Worm (Caenorhabditis elegans): ENCODE measurements around the gene nhr-190.

The nhr-190 gene

DNA sequence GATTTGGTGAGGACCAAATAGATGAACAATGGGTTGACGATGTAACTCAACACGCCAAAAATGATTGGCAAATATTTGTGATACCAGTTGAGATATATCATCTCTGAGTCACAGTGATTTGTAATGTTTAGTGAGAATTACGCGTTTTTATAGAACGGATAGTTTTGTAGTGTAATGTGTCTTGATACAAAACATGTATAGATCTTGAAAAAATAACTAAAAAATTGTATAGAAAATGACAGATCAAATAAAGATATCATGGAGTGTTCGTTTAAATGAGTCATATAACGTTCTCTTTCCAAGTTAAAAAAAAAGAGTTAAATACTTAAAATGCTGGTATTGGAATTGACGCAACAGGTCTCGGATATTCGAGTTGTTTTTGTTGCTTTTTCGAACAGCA is 11.7 kb upstream of the nhr-190 start, which contains the start of gene srj-6:
Gene srj-6 (minus strand): TSS at position 101 of the 400 bp plus-strand sequence.
- no peak for TF ChIP-seq nhr-76 (tag; optimal IDR thresholded peaks at IDR 0.05)
- no peak for TF ChIP-seq set-16 (GFP tag; IDR thresholded peaks at IDR 0.05)
- no peak for TF ChIP-seq lin-15B (tag; optimal IDR thresholded peaks at IDR 0.05)
- TF ChIP-seq dmd-9 (GFP tag; IDR thresholded peaks at IDR 0.05): no peak
- TF ChIP-seq tra-1 (GFP tag; IDR thresholded peaks at IDR 0.05): no peak
- no peak for TF ChIP-seq ZK337.2 (GFP tag; IDR thresholded peaks at IDR 0.05)
- no peak for TF ChIP-seq hlh-11 (tag; optimal IDR thresholded peaks at IDR 0.05)
- TF ChIP-seq zag-1 (tag; optimal IDR thresholded peaks at IDR 0.05): no peak
- TF ChIP-seq nhr-102 (tag; optimal IDR thresholded peaks at IDR 0.05): no peak
- TF ChIP-seq lir-3 (tag; optimal IDR thresholded peaks at IDR 0.05): no peak
- TF ChIP-seq daf-16 (GFP tag; optimal IDR thresholded peaks at IDR 0.05): no peak
- TF ChIP-seq daf-16 (tag; optimal IDR thresholded peaks at IDR 0.05): no peak

ce11 chrV:652940-653339 is 10.2 kb upstream of the nhr-190 start, which contains the start of gene srj-5:
Gene srj-5 (minus strand): TSS chrV:653040.
- TF ChIP-seq mxl-3 (GFP tag; optimal IDR thresholded peaks at IDR 0.05) (no peak), ces-1 (GFP tag; optimal IDR thresholded peaks at IDR 0.05) (no peak), ceh-82 (tag; optimal IDR thresholded peaks at IDR 0.05) (no peak), snpc-1.2 (GFP tag; IDR thresholded peaks at IDR 0.05) (no peak), ztf-11 (tag; optimal IDR thresholded peaks at IDR 0.05) (no peak), unc-130 (GFP tag; optimal IDR thresholded peaks at IDR 0.05) (no peak), lin-13 (GFP tag; optimal IDR thresholded peaks at IDR 0.05) (no peak), F37D6.2 (tag; optimal IDR thresholded peaks at IDR 0.05) (no peak), daf-8 (GFP tag; IDR thresholded peaks at IDR 0.05) (no peak)

- TF ChIP-seq zag-1 (tag; optimal IDR thresholded peaks at IDR 0.05) (no peak), ceh-44 (GFP tag; IDR thresholded peaks at IDR 0.05) (no peak), F26F4.8 (GFP tag; conservative IDR thresholded peaks at IDR 0.05) (no peak), skn-1 (tag; optimal IDR thresholded peaks at IDR 0.05) (no peak), dmd-6 (GFP tag; IDR thresholded peaks at IDR 0.05) (no peak)
These were observed 4.2 kb upstream of the nhr-190 start, which contains the start of gene ugt-42 for ce11 chrV:646888-647287. Gene ugt-42 (plus strand): TSS chrV:647188.

DNA sequence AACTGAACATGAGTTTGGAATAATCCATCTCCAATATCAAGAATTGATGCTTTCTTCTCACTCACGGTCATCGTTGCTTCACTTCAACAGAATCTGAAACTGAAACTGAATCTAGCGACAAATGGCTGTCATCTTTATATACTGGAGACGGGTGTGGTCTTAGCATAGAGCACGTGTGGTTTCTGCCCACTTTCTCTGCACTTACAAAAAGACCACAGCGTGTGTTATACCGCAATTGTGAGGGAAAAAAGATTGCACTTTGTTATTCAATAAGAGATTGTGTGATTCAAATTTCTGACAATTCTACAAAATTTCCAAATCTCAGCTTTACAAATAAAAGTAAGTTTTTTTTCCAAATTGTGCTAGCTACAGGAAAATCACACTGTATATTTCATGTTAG is 3.4 kb upstream of the nhr-190 start, which contains the start of gene F48G7.12:
Gene F48G7.12 (minus strand): TSS at position 101 of the 400 bp plus-strand sequence.
- TF ChIP-seq daf-8 (GFP tag; IDR thresholded peaks at IDR 0.05): no peak
- TF ChIP-seq spr-3 (GFP tag; optimal IDR thresholded peaks at IDR 0.05): no peak
- TF ChIP-seq ceh-32 (tag; optimal IDR thresholded peaks at IDR 0.05; ENCODE audit: poor library complexity): no peak
- no peak for TF ChIP-seq aly-2 (tag; optimal IDR thresholded peaks at IDR 0.05)
- no peak for TF ChIP-seq arid-1 (GFP tag; conservative IDR thresholded peaks at IDR 0.05)
- no peak for TF ChIP-seq snpc-4 (tag; optimal IDR thresholded peaks at IDR 0.05)
- TF ChIP-seq T20F7.1 (GFP tag; optimal IDR thresholded peaks at IDR 0.05): no peak
- no peak for TF ChIP-seq D1046.2 (GFP tag; IDR thresholded peaks at IDR 0.05)
- TF ChIP-seq lir-3 (tag; optimal IDR thresholded peaks at IDR 0.05): no peak
- no peak for TF ChIP-seq lin-29 (GFP tag; IDR thresholded peaks at IDR 0.05)
- TF ChIP-seq lin-1 (GFP tag; IDR thresholded peaks at IDR 0.05): no peak
- TF ChIP-seq hlh-30 (tag; optimal IDR thresholded peaks at IDR 0.05; ENCODE audit: insufficient read depth): no peak
- no peak for TF ChIP-seq ceh-20 (GFP tag; IDR thresholded peaks at IDR 0.05)
- no peak for TF ChIP-seq madf-5 (GFP tag; IDR thresholded peaks at IDR 0.05)
- no peak for TF ChIP-seq nhr-237 (tag; optimal IDR thresholded peaks at IDR 0.05)
